Worm (Caenorhabditis elegans): ENCODE results near the gene ttr-50.

The ttr-50 gene

DNA sequence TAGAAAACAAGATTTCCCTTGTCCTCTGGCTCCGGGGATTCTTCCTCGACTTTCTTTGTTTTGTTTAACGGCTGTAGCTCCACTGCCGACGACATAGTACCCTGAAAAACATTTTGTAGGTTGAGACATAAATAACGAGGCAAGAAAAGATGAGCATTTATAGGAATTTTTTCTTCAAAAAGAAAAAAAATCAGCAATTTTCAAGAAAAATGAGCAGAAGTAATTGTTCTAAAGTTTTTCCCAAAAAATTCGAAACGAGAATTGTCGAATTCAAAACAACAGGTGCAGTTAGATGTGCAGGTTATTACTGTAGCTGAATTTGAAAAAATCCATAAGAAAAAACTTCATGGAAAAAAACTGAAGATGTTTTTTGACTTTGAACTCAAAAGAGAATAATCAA lies 14.6 kb upstream of the ttr-50 start, which contains the start of gene ent-1:
Gene ent-1, minus strand, starts transcription at position 101 of the 400 bp plus-strand sequence.
- TF ChIP-seq tab-1 (GFP tag; IDR thresholded peaks at IDR 0.05), result no peak
- TF ChIP-seq cog-1 (tag; optimal IDR thresholded peaks at IDR 0.05), result no peak
- TF ChIP-seq flt-1 (GFP tag; IDR thresholded peaks at IDR 0.05), result no peak

DNA sequence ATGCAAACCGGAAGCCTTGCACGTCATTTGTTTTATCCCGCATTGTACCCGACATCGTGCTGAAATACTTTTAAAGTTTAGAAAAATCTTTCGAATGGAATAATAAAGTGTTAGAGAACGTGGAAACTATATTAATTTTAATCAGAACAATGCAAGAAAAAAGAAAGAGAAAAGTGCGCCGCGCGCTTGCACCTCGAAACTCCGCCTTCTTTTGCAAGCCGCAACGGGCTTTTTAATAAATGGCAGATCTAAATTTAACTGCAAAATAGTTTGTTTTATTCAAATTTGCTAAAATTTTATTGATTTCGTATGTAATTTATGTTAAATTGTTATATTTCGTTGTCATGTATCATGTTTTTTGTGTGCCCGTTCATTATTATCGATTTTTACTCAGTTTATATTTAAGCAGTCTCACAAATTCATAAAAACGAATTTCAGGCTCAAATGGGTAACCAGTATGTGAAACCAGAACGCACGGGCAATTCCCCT lies 11.2 kb upstream of the ttr-50 start, which contains the start of the genes acl-3 and ndub-6:
Gene acl-3, minus strand, starts transcription at position 59 of the 489 bp plus-strand sequence.
Gene ndub-6, plus strand, starts transcription at position 439 of the 489 bp plus-strand sequence.
- TF ChIP-seq ztf-23 (GFP tag; IDR thresholded peaks at IDR 0.05), result no peak
- TF ChIP-seq cog-1 (tag; optimal IDR thresholded peaks at IDR 0.05), result no peak
- TF ChIP-seq flt-1 (GFP tag; IDR thresholded peaks at IDR 0.05), result no peak
- no peak for TF ChIP-seq ref-1 (GFP tag; conservative IDR thresholded peaks at IDR 0.05)
- TF ChIP-seq ztf-29 (GFP tag; IDR thresholded peaks at IDR 0.05), result peak; percentile 59; the same call in 1 of the 2 replicates
- no peak for TF ChIP-seq T22C8.4 (GFP tag; IDR thresholded peaks at IDR 0.05)
- TF ChIP-seq klf-2 (GFP tag; conservative IDR thresholded peaks at IDR 0.05), result no peak
- TF ChIP-seq tab-1 (GFP tag; IDR thresholded peaks at IDR 0.05), result no peak
- TF ChIP-seq med-1 (GFP tag; optimal IDR thresholded peaks at IDR 0.05; ENCODE audit: insufficient read depth), result no peak

DNA sequence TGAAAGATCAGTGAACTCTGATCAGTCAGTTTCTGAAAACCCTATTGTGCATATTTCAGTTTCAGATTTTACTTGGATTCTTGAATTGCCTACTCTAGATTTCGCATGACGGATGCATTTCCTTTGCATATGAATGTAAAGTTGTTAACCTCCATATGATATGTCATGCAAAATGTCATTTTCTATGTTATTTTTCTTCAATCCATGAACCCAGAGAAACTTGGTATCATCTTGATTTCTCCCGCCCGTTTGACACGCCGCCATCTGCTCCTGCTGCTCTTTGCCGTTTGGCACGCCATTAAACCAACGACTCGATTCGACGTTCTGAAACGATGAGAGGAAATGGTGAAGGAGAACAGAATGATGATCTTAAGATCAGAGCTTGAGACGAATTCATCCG lies 9.5 kb upstream of the ttr-50 start:
- no peak for TF ChIP-seq ztf-23 (GFP tag; IDR thresholded peaks at IDR 0.05)
- no peak for TF ChIP-seq ref-1 (GFP tag; conservative IDR thresholded peaks at IDR 0.05)
- no peak for TF ChIP-seq med-1 (GFP tag; optimal IDR thresholded peaks at IDR 0.05; ENCODE audit: insufficient read depth)
- no peak for TF ChIP-seq cog-1 (tag; optimal IDR thresholded peaks at IDR 0.05)
- TF ChIP-seq ztf-29 (GFP tag; IDR thresholded peaks at IDR 0.05), result no peak

DNA sequence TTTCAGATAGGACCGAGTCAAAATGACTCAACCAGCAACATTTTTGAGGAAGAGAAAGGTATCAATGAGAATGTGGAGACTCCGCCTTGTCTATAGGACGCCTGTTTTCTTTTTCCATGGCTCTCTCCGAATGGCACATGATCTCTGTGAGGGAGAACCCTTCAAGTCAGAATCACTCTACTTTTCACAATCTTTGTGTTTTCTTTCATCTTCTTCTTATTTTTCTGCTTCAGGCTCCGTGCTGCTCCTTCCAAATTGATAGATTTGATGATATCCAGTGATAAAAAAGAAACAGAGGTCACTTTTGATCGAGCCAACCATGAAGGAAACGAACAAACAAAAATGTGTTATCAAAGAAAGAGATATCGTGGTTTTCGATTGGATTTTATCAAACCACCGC lies 8.2 kb upstream of the ttr-50 start, which contains the start of gene ZK809.8:
Gene ZK809.8, minus strand, starts transcription at position 34 of the 400 bp plus-strand sequence.
- TF ChIP-seq cog-1 (tag; optimal IDR thresholded peaks at IDR 0.05), result no peak
- no peak for TF ChIP-seq med-1 (GFP tag; optimal IDR thresholded peaks at IDR 0.05; ENCODE audit: insufficient read depth)
- no peak for TF ChIP-seq klf-2 (GFP tag; conservative IDR thresholded peaks at IDR 0.05)
- no peak for TF ChIP-seq tab-1 (GFP tag; IDR thresholded peaks at IDR 0.05)
- TF ChIP-seq flt-1 (GFP tag; IDR thresholded peaks at IDR 0.05), result no peak
- no peak for TF ChIP-seq T22C8.4 (GFP tag; IDR thresholded peaks at IDR 0.05)
- no peak for TF ChIP-seq ref-1 (GFP tag; conservative IDR thresholded peaks at IDR 0.05)
- no peak for TF ChIP-seq ztf-29 (GFP tag; IDR thresholded peaks at IDR 0.05)
- TF ChIP-seq ztf-23 (GFP tag; IDR thresholded peaks at IDR 0.05), result no peak

DNA sequence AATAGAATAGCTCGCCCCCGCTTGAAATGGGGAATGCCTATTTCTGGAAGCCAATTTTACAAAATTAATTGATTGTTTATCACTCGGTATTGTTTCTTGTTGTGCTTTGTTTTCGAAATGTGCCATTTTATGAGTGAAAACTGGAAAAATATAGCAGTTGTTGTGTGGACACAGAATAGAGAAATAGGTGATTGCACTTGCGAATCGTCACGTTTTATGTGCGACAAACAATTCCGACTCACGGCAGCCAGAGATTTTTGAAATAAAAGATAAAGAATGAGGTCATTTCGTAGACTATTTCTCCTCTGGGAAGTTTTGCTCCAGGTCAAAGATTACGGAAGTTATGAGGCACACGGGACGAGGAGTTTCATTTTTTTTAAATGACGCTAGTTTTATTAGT lies 6.1 kb upstream of the ttr-50 start:
- TF ChIP-seq ztf-29 (GFP tag; IDR thresholded peaks at IDR 0.05) (no peak), ref-1 (GFP tag; conservative IDR thresholded peaks at IDR 0.05) (no peak), flt-1 (GFP tag; IDR thresholded peaks at IDR 0.05) (no peak), klf-2 (GFP tag; conservative IDR thresholded peaks at IDR 0.05) (no peak), ztf-23 (GFP tag; IDR thresholded peaks at IDR 0.05) (no peak), med-1 (GFP tag; optimal IDR thresholded peaks at IDR 0.05; ENCODE audit: insufficient read depth) (no peak), tab-1 (GFP tag; IDR thresholded peaks at IDR 0.05) (no peak), cog-1 (tag; optimal IDR thresholded peaks at IDR 0.05) (no peak)

DNA sequence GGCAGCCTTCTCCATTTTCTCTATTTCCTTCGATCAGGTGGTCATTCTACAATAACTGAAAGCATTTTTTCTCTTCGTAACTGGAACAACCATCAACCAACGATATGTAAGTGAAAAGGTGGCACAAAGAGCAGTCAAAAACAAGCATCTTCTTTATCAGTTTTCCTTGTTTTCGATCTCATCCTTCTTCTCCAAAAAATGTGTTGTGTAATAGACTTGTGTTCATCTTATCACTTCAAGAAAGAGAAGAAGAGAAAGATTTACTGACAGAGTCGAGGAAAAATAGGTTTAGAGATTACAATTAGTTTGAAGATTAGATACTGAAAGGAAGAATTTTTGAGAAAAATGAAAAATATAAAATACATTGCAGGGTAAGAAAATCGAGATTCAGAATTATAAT lies 4.5 kb upstream of the ttr-50 start:
- TF ChIP-seq cog-1 (tag; optimal IDR thresholded peaks at IDR 0.05), result no peak
- TF ChIP-seq T22C8.4 (GFP tag; IDR thresholded peaks at IDR 0.05), result no peak
- TF ChIP-seq flt-1 (GFP tag; IDR thresholded peaks at IDR 0.05), result no peak
- TF ChIP-seq ztf-23 (GFP tag; IDR thresholded peaks at IDR 0.05), result no peak
- TF ChIP-seq tab-1 (GFP tag; IDR thresholded peaks at IDR 0.05), result no peak
- TF ChIP-seq klf-2 (GFP tag; conservative IDR thresholded peaks at IDR 0.05), result no peak
- TF ChIP-seq med-1 (GFP tag; optimal IDR thresholded peaks at IDR 0.05; ENCODE audit: insufficient read depth), result no peak
- TF ChIP-seq ref-1 (GFP tag; conservative IDR thresholded peaks at IDR 0.05), result no peak
- TF ChIP-seq ztf-29 (GFP tag; IDR thresholded peaks at IDR 0.05), result no peak

DNA sequence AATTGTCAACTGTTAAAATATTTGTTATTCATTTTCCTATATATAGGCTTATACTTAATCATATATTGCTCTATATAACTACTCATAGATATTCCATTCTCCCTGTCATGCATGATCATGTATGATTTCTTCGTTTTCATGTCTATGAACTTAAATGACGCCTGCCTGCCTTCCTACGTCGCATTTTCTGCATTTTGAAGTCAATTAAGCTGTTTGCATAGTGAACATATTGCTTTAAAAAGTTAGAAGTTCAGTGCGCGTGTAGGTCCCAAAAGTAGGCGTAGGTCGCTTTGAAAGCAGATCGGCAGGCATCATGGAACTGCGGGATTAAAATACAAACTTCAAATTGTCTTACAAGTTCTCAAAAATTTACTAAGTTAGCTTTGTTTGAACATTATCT lies 3.9 kb upstream of the ttr-50 start:
- no peak for TF ChIP-seq ztf-23 (GFP tag; IDR thresholded peaks at IDR 0.05)
- no peak for TF ChIP-seq klf-2 (GFP tag; conservative IDR thresholded peaks at IDR 0.05)
- TF ChIP-seq med-1 (GFP tag; optimal IDR thresholded peaks at IDR 0.05; ENCODE audit: insufficient read depth), result no peak
- TF ChIP-seq T22C8.4 (GFP tag; IDR thresholded peaks at IDR 0.05), result no peak
- TF ChIP-seq tab-1 (GFP tag; IDR thresholded peaks at IDR 0.05), result no peak

DNA sequence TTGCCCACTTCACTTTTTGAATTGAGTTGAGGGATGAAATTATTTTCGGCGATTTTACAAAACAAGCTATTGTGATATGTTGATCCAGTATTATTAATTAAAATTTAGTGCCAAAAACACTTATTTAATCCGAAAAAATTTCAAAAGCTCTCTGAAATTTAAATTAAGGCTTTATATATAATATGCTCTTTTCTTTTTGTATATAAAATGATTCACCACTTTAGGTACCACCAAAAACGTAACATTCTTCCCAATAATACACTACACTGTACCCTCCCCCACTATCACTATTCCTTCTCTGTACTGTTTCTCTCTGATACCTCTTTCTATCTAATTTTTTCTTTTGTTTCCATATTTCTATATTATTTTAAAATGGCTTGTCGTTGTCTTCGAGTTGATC lies 3.0 kb upstream of the ttr-50 start, which contains the start of gene prx-2:
Gene prx-2, plus strand, starts transcription at position 301 of the 400 bp plus-strand sequence.
- TF ChIP-seq med-1 (GFP tag; optimal IDR thresholded peaks at IDR 0.05; ENCODE audit: insufficient read depth) (no peak), klf-2 (GFP tag; conservative IDR thresholded peaks at IDR 0.05) (no peak), tab-1 (GFP tag; IDR thresholded peaks at IDR 0.05) (no peak), T22C8.4 (GFP tag; IDR thresholded peaks at IDR 0.05) (no peak), cog-1 (tag; optimal IDR thresholded peaks at IDR 0.05) (no peak), flt-1 (GFP tag; IDR thresholded peaks at IDR 0.05) (no peak), ztf-29 (GFP tag; IDR thresholded peaks at IDR 0.05) (no peak), ref-1 (GFP tag; conservative IDR thresholded peaks at IDR 0.05) (no peak), ztf-23 (GFP tag; IDR thresholded peaks at IDR 0.05) (no peak)

DNA sequence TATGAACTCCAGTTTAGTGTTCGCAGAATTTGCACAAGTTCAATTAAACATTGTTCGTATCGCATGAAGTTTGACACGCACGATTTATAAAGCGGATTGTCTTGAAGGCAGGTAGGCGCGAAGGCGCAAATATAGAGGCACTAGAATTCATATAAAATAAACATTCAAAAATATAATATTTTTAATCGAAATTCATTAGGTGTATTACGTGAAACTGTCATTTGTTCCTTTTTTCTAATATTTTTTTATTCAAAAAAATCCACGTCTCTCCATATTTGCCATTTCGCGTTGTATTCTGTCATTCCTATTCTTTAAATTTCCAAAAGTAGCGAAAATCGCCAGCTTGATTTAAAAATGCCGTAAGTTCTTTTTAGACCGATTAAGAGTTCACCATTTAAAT lies 987 bp upstream of the ttr-50 start, which contains the start of gene ZK809.1:
Gene ZK809.1, plus strand, starts transcription at position 301 of the 400 bp plus-strand sequence.
- TF ChIP-seq cog-1 (tag; optimal IDR thresholded peaks at IDR 0.05) (no peak), ztf-29 (GFP tag; IDR thresholded peaks at IDR 0.05) (no peak), flt-1 (GFP tag; IDR thresholded peaks at IDR 0.05) (no peak), med-1 (GFP tag; optimal IDR thresholded peaks at IDR 0.05; ENCODE audit: insufficient read depth) (no peak), ref-1 (GFP tag; conservative IDR thresholded peaks at IDR 0.05) (no peak), ztf-23 (GFP tag; IDR thresholded peaks at IDR 0.05) (no peak), T22C8.4 (GFP tag; IDR thresholded peaks at IDR 0.05) (no peak), tab-1 (GFP tag; IDR thresholded peaks at IDR 0.05) (no peak), klf-2 (GFP tag; conservative IDR thresholded peaks at IDR 0.05) (no peak)

DNA sequence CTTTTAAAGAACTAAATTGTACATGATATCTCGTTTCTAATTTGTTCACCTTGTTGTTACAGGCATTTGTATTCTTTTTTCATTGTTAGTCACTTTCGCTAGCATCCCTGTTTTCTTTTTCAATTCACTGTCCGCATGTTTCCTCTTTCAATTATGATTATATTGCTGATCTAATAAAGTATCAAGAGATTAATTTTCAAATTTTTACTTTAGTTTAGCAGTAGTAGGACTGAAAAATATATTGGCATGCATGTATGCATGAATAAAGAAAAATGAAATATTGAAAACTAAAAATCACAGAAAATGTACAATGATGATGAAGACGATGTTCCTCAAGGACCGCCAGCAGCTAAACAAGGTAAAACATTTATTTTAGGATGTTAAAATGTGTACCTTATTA lies 2.8 kb downstream of the ttr-50 start, which contains the start of gene rbm-17:
Gene rbm-17, plus strand, starts transcription at position 301 of the 400 bp plus-strand sequence.
- TF ChIP-seq tab-1 (GFP tag; IDR thresholded peaks at IDR 0.05), result no peak
- TF ChIP-seq flt-1 (GFP tag; IDR thresholded peaks at IDR 0.05), result no peak
- no peak for TF ChIP-seq med-1 (GFP tag; optimal IDR thresholded peaks at IDR 0.05; ENCODE audit: insufficient read depth)
- TF ChIP-seq ref-1 (GFP tag; conservative IDR thresholded peaks at IDR 0.05), result no peak
- TF ChIP-seq T22C8.4 (GFP tag; IDR thresholded peaks at IDR 0.05), result no peak
- TF ChIP-seq ztf-29 (GFP tag; IDR thresholded peaks at IDR 0.05), result no peak
- TF ChIP-seq cog-1 (tag; optimal IDR thresholded peaks at IDR 0.05), result no peak
- no peak for TF ChIP-seq klf-2 (GFP tag; conservative IDR thresholded peaks at IDR 0.05)
- TF ChIP-seq ztf-23 (GFP tag; IDR thresholded peaks at IDR 0.05), result no peak

Measured in whole organism, midembryonic.